Worm (Caenorhabditis elegans) whole organism, mixed stage, embryonic: ENCODE results near the gene T05B4.13.

Source experiments
- M03D4.4 ChIP-seq: sonication (generic microtip); optimal IDR thresholded peaks from 2 replicates; lab custom pipeline; 2017; ENCODE audit warnings: mild to moderate bottlenecking, missing genetic modification characterization, missing compliant biosample characterization
- bed-3 ChIP-seq: fragments of 200-800 bp; sonication (Bioruptor generic); optimal IDR thresholded peaks from 3 replicates; lab custom pipeline; 2018; ENCODE audit warnings: mild to moderate bottlenecking, missing genetic modification characterization, moderate library complexity, missing compliant biosample characterization
- blmp-1 ChIP-seq: fragments of 150-350 bp; optimal IDR thresholded peaks from 2 replicates; lab custom pipeline; 2014; ENCODE audit warnings: missing biosample characterization, missing genetic modification characterization
- ceh-39 ChIP-seq: fragments of 150-350 bp; optimal IDR thresholded peaks from 2 replicates; lab custom pipeline; 2014; ENCODE audit warnings: missing biosample characterization, missing genetic modification characterization
- ceh-43 ChIP-seq: fragments of 200-800 bp; sonication (Bioruptor generic); optimal IDR thresholded peaks from 2 replicates; lab custom pipeline; 2018; ENCODE audit warnings: mild to moderate bottlenecking, missing genetic modification characterization, moderate library complexity, missing compliant biosample characterization
- ceh-83 ChIP-seq: fragments of 200-800 bp; sonication (Bioruptor generic); optimal IDR thresholded peaks from 2 replicates; lab custom pipeline; 2018; ENCODE audit warnings: mild to moderate bottlenecking, missing genetic modification characterization, missing compliant biosample characterization
- ces-1 ChIP-seq: fragments of 150-350 bp; optimal IDR thresholded peaks from 2 replicates; lab custom pipeline; 2014; ENCODE audit warnings: missing biosample characterization, missing genetic modification reagents, missing genetic modification characterization
- cnd-1 ChIP-seq: fragments of 200-800 bp; sonication (Bioruptor generic); optimal IDR thresholded peaks from 2 replicates; lab custom pipeline; 2018; ENCODE audit warnings: mild to moderate bottlenecking, missing genetic modification characterization, missing compliant biosample characterization
- drap-1 ChIP-seq: fragments of 200-800 bp; sonication (Bioruptor generic); optimal IDR thresholded peaks from 3 replicates; lab custom pipeline; 2018; ENCODE audit warnings: mild to moderate bottlenecking, missing genetic modification characterization, missing compliant biosample characterization
- elt-3 ChIP-seq: fragments of 150-350 bp; optimal IDR thresholded peaks from 2 replicates; lab custom pipeline; 2014; ENCODE audit warnings: missing biosample characterization, missing genetic modification characterization
- ham-2 ChIP-seq: fragments of 200-800 bp; sonication (Bioruptor generic); optimal IDR thresholded peaks from 2 replicates; lab custom pipeline; 2018; ENCODE audit warnings: mild to moderate bottlenecking, missing genetic modification characterization, missing compliant biosample characterization
- lin-13 ChIP-seq: fragments of 150-350 bp; optimal IDR thresholded peaks from 2 replicates; lab custom pipeline; 2014; ENCODE audit warnings: missing biosample characterization, missing genetic modification characterization
- lin-32 ChIP-seq: fragments of 200-800 bp; sonication (Bioruptor generic); optimal IDR thresholded peaks from 2 replicates; lab custom pipeline; 2018; ENCODE audit warnings: mild to moderate bottlenecking, missing genetic modification characterization, missing compliant biosample characterization
- lsy-2 ChIP-seq: fragments of 150-350 bp; optimal IDR thresholded peaks from 2 replicates; lab custom pipeline; 2014; ENCODE audit warnings: missing biosample characterization, missing genetic modification characterization
- mab-5 ChIP-seq: fragments of 150-350 bp; optimal IDR thresholded peaks from 2 replicates; lab custom pipeline; 2014; ENCODE audit warnings: missing biosample characterization, missing genetic modification characterization
- mep-1 ChIP-seq: fragments of 150-350 bp; optimal IDR thresholded peaks from 2 replicates; lab custom pipeline; 2017; ENCODE audit warnings: missing biosample characterization, missing genetic modification reagents, missing genetic modification characterization, inconsistent platforms
- mls-2 ChIP-seq: sonication (generic microtip); optimal IDR thresholded peaks from 2 replicates; lab custom pipeline; 2016; ENCODE audit warnings: mild to moderate bottlenecking, missing genetic modification characterization, moderate library complexity, missing compliant biosample characterization
- nhr-12 ChIP-seq: fragments of 150-350 bp; optimal IDR thresholded peaks from 2 replicates; lab custom pipeline; 2014; ENCODE audit warnings: missing biosample characterization, missing genetic modification characterization
- nhr-2 ChIP-seq: fragments of 150-350 bp; optimal IDR thresholded peaks from 2 replicates; lab custom pipeline; 2014; ENCODE audit warnings: missing biosample characterization, missing genetic modification characterization
- nhr-237 ChIP-seq: fragments of 150-350 bp; optimal IDR thresholded peaks from 2 replicates; lab custom pipeline; 2014; ENCODE audit warnings: missing biosample characterization, missing genetic modification characterization
- nhr-28 ChIP-seq: fragments of 150-350 bp; optimal IDR thresholded peaks from 2 replicates; lab custom pipeline; 2014; ENCODE audit warnings: missing biosample characterization, missing genetic modification characterization
- nhr-76 ChIP-seq: sonication (generic microtip); optimal IDR thresholded peaks from 2 replicates; lab custom pipeline; 2017; ENCODE audit warnings: missing biosample characterization, missing genetic modification characterization
- pha-4 ChIP-seq: fragments of 150-350 bp; optimal IDR thresholded peaks from 2 replicates; lab custom pipeline; 2018; ENCODE audit warnings: missing biosample characterization, missing genetic modification reagents, missing genetic modification characterization
- sem-2 ChIP-seq: fragments of 200-800 bp; sonication (Bioruptor generic); optimal IDR thresholded peaks from 2 replicates; lab custom pipeline; 2018; ENCODE audit warnings: mild to moderate bottlenecking, missing genetic modification characterization, missing compliant biosample characterization
- snpc-4 ChIP-seq: fragments of 150-350 bp; optimal IDR thresholded peaks from 2 replicates; lab custom pipeline; 2014; ENCODE audit warnings: missing biosample characterization, missing genetic modification characterization
- sptf-1 ChIP-seq: sonication (generic microtip); optimal IDR thresholded peaks from 2 replicates; lab custom pipeline; 2017; ENCODE audit warnings: mild to moderate bottlenecking, missing genetic modification characterization, moderate library complexity, missing compliant biosample characterization
- tbx-8 ChIP-seq: fragments of 200-800 bp; sonication (Bioruptor generic); optimal IDR thresholded peaks from 2 replicates; lab custom pipeline; 2018; ENCODE audit warnings: mild to moderate bottlenecking, missing genetic modification characterization, moderate library complexity, missing compliant biosample characterization
- unc-120 ChIP-seq: sonication (generic microtip); optimal IDR thresholded peaks from 2 replicates; lab custom pipeline; 2017; ENCODE audit warnings: missing genetic modification characterization, missing compliant biosample characterization; ENCODE audit not compliant: poor library complexity, severe bottlenecking
- unc-62 ChIP-seq: fragments of 150-350 bp; optimal IDR thresholded peaks from 2 replicates; lab custom pipeline; 2014; ENCODE audit warnings: missing biosample characterization, missing genetic modification reagents, missing genetic modification characterization
- zip-8 ChIP-seq: fragments of 150-350 bp; optimal IDR thresholded peaks from 2 replicates; lab custom pipeline; 2014; ENCODE audit warnings: missing biosample characterization, missing genetic modification characterization

Gene T05B4.13

ce11 chrV:4127435-4127834 is at the start of gene T05B4.13:
Gene T05B4.13 (minus strand): TSS chrV:4127535.
- TF ChIP-seq mls-2 (no peak), lin-32 (GFP tag; lab: Kevin White, UChicago) (no peak), sptf-1 (tag; lab: Kevin White, UChicago) (no peak), ces-1 (GFP tag; lab: Kevin White, UChicago) (no peak), pha-4 (tag; lab: Kevin White, UChicago) (no peak), ceh-39 (no peak), nhr-2 (tag; lab: Kevin White, UChicago) (no peak), mab-5 (tag; lab: Kevin White, UChicago) (no peak), tbx-8 (GFP tag; lab: Kevin White, UChicago) (no peak)
- TF ChIP-seq, all 35 proteins: peak for 0

- TF ChIP-seq drap-1 (GFP tag; lab: Kevin White, UChicago) (no peak), nhr-237 (tag; lab: Kevin White, UChicago) (no peak), lsy-2 (tag; lab: Kevin White, UChicago) (no peak), lin-32 (GFP tag; lab: Kevin White, UChicago) (no peak), ham-2 (GFP tag; lab: Kevin White, UChicago) (no peak), bed-3 (GFP tag; lab: Kevin White, UChicago) (no peak), sem-2 (GFP tag; lab: Kevin White, UChicago) (no peak), nhr-28 (tag; lab: Kevin White, UChicago) (no peak), sptf-1 (tag; lab: Kevin White, UChicago) (no peak), M03D4.4 (tag; lab: Kevin White, UChicago) (no peak), unc-120 (tag; lab: Kevin White, UChicago) (no peak), nhr-76 (tag; lab: Kevin White, UChicago) (no peak), pha-4 (tag; lab: Kevin White, UChicago) (no peak), lin-13 (tag; lab: Kevin White, UChicago) (no peak), mab-5 (tag; lab: Kevin White, UChicago) (no peak), snpc-4 (tag; lab: Kevin White, UChicago) (no peak), zip-8 (tag; lab: Kevin White, UChicago) (no peak)
Observed at ce11 chrV:4175624-4176023, 48.3 kb upstream of the T05B4.13 start, which contains the start of the genes coh-4 and pid-5. Gene coh-4 (minus strand): TSS chrV:4175640. Gene pid-5 (plus strand): TSS chrV:4175882.

- TF ChIP-seq zip-8 (tag; lab: Kevin White, UChicago) (peak; percentile 21), mls-2 (no peak), unc-62 (GFP tag; lab: Kevin White, UChicago) (no peak)
Observed at ce11 chrV:4170138-4170537, 42.8 kb upstream of the T05B4.13 start, which contains the start of gene Y45G5AM.7. Gene Y45G5AM.7 (minus strand): TSS chrV:4170238.

- TF ChIP-seq bed-3 (GFP tag; lab: Kevin White, UChicago) (no peak), cnd-1 (no peak), ceh-39 (peak; percentile 19), mep-1 (tag; lab: Kevin White, UChicago) (peak; percentile 41), nhr-237 (tag; lab: Kevin White, UChicago) (no peak), ces-1 (GFP tag; lab: Kevin White, UChicago) (peak; percentile 7), mab-5 (tag; lab: Kevin White, UChicago) (no peak), nhr-12 (no peak), snpc-4 (tag; lab: Kevin White, UChicago) (no peak), lin-13 (tag; lab: Kevin White, UChicago) (no peak), nhr-28 (tag; lab: Kevin White, UChicago) (no peak)
Observed at ce11 chrV:4169658-4170057, 42.3 kb upstream of the T05B4.13 start.

- no peak for TF ChIP-seq drap-1 (GFP tag; lab: Kevin White, UChicago)
- TF ChIP-seq nhr-237 (tag; lab: Kevin White, UChicago): no peak
- TF ChIP-seq nhr-12: no peak
- TF ChIP-seq unc-120 (tag; lab: Kevin White, UChicago): no peak
- TF ChIP-seq unc-62 (GFP tag; lab: Kevin White, UChicago): no peak
- no peak for TF ChIP-seq lsy-2 (tag; lab: Kevin White, UChicago)
- no peak for TF ChIP-seq pha-4 (tag; lab: Kevin White, UChicago)
- no peak for TF ChIP-seq blmp-1 (tag; lab: Kevin White, UChicago)
- TF ChIP-seq cnd-1: no peak
- TF ChIP-seq ceh-43 (GFP tag; lab: Kevin White, UChicago): no peak
- no peak for TF ChIP-seq elt-3 (tag; lab: Kevin White, UChicago)
- TF ChIP-seq ceh-83 (GFP tag; lab: Kevin White, UChicago): no peak
Observed at ce11 chrV:4168045-4168444, 40.7 kb upstream of the T05B4.13 start.
